Worm (Caenorhabditis elegans) whole organism, early embryonic: ENCODE results near the gene K06A4.10.

Experiments used
- B0310.2 ChIP-seq: sonication (generic microtip); optimal IDR thresholded peaks from 2 replicates; lab custom pipeline; 2016; ENCODE audit warnings: mild to moderate bottlenecking, missing genetic modification characterization, missing compliant biosample characterization
- ama-1 ChIP-seq: fragments of 150-350 bp; optimal IDR thresholded peaks from 2 replicates; lab custom pipeline; 2014
- pes-1 ChIP-seq: fragments of 200-800 bp; sonication (Bioruptor generic); IDR thresholded peaks from 2 replicates; pipeline ENCODE4 v1.3.6; 2022; ENCODE audit warnings: missing genetic modification reagents, missing genetic modification characterization, missing compliant biosample characterization
- tbx-11 ChIP-seq: fragments of 200-800 bp; sonication (Bioruptor generic); IDR thresholded peaks from 2 replicates; pipeline ENCODE4 v1.3.6; 2022; ENCODE audit warnings: missing genetic modification characterization, missing compliant biosample characterization

ce11 chrV:9453933-9454332 is 35.7 kb downstream of the K06A4.10 start:
- TF ChIP-seq B0310.2 (tag; lab: Kevin White, UChicago) = no peak
- no peak for TF ChIP-seq ama-1
- no peak for TF ChIP-seq tbx-11 (GFP tag; lab: Robert Waterston, UW)
- TF ChIP-seq pes-1 (GFP tag; lab: Robert Waterston, UW) = no peak
